Fruit fly (Drosophila melanogaster): ENCODE results near the gene CG8159.
A peak's percentile ranks its signal among the peaks of the same experiment; 100 is the strongest.

Gene CG8159

DNA sequence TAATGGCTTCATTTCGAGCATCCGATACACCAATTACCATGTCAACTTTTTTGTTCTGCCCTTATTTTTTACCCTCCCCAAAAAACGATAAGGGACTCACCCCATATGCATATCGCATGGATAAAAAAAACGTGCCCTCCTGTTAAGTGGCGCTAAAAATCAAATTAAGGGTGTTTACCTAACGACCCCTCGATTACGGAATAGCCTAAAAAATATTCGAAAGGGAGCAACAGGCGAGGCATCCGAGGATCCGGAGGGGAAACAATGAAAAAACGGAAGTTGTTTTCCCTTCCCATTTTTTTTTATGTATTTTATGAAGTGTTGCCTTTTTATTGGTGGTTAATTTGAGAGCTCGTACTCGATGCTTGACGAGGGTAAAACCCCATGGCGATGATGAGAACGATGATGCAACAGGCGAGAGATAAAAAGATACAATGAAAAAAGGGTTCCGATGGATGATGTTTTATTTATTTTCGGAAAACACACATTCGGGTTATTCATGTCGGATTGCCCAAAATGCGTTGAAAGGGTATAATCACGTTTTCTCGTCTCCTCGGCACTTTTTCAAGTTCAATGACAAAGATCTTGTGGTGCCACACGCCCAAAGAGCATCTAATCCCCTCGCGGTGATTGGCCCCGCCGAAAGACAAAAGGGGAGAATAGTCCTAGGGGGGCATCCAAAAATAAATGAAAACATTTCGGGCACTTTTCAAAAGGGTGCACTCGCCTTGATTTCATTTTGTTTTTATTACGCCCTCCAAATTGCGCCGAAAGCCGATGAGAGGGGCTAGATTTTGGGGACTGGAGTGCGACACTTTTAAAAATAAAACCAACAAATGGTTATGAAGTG is 42.1 kb upstream of the CG8159 start, which contains the start of gene CG44227:
Gene CG44227 (minus strand): TSS at position 849 of the 850 bp plus-strand sequence.
- no peak for TF ChIP-seq Vsx2 (GFP tag; optimal IDR thresholded peaks at IDR 0.05; ENCODE audit: partially characterized antibody)
- TF ChIP-seq tai (GFP tag; optimal IDR thresholded peaks at IDR 0.05), result no peak

DNA sequence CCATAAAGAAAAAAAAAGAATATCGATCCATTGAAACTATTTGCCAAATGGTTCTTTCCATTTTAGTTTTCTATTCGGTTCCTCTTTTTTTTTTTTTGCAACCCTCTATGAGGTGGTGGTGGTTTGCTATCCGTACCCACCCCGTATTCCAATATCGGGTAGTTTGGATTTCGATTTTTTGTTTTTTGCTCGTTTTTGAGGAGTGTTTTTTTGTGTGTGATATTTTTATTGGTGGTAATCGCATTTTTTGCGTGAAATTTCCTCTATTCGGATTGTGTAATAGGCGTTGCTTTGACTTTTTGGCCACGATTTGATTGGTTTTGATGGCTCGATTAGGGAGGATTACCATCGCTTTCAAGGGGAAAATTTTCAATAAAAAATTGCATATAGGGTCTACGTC is 40.2 kb upstream of the CG8159 start:
- TF ChIP-seq sage (GFP tag; optimal IDR thresholded peaks at IDR 0.05), result no peak
- no peak for TF ChIP-seq Jra (GFP tag; optimal IDR thresholded peaks at IDR 0.05)
- TF ChIP-seq GATAd (GFP tag; optimal IDR thresholded peaks at IDR 0.05), result no peak
- no peak for TF ChIP-seq Hr83 (GFP tag; optimal IDR thresholded peaks at IDR 0.05; ENCODE audit: poor library complexity, severe bottlenecking)
- no peak for TF ChIP-seq Hr78 (GFP tag; optimal IDR thresholded peaks at IDR 0.05)
- TF ChIP-seq Abd-B (GFP tag; optimal IDR thresholded peaks at IDR 0.05), result no peak
- no peak for TF ChIP-seq br (GFP tag; optimal IDR thresholded peaks at IDR 0.05)
- no peak for TF ChIP-seq Dfd (GFP tag; optimal IDR thresholded peaks at IDR 0.05)
- no peak for TF ChIP-seq pan (optimal IDR thresholded peaks at IDR 0.05)
- no peak for TF ChIP-seq CG9705 (GFP tag; optimal IDR thresholded peaks at IDR 0.05)
- no peak for TF ChIP-seq foxo (GFP tag; optimal IDR thresholded peaks at IDR 0.05)
- no peak for TF ChIP-seq tai (GFP tag; optimal IDR thresholded peaks at IDR 0.05)
- no peak for TF ChIP-seq Vsx2 (GFP tag; optimal IDR thresholded peaks at IDR 0.05; ENCODE audit: partially characterized antibody)
- no peak for TF ChIP-seq jim (GFP tag; optimal IDR thresholded peaks at IDR 0.05)
- no peak for TF ChIP-seq dl (GFP tag; optimal IDR thresholded peaks at IDR 0.05; ENCODE audit: insufficient read depth in 1 of 2, partially characterized antibody in 2 of 2)
- no peak for TF ChIP-seq CG32264 (GFP tag; optimal IDR thresholded peaks at IDR 0.05)
- TF ChIP-seq sv (GFP tag; optimal IDR thresholded peaks at IDR 0.05), result no peak
- no peak for TF ChIP-seq rgr (GFP tag; optimal IDR thresholded peaks at IDR 0.05)

DNA sequence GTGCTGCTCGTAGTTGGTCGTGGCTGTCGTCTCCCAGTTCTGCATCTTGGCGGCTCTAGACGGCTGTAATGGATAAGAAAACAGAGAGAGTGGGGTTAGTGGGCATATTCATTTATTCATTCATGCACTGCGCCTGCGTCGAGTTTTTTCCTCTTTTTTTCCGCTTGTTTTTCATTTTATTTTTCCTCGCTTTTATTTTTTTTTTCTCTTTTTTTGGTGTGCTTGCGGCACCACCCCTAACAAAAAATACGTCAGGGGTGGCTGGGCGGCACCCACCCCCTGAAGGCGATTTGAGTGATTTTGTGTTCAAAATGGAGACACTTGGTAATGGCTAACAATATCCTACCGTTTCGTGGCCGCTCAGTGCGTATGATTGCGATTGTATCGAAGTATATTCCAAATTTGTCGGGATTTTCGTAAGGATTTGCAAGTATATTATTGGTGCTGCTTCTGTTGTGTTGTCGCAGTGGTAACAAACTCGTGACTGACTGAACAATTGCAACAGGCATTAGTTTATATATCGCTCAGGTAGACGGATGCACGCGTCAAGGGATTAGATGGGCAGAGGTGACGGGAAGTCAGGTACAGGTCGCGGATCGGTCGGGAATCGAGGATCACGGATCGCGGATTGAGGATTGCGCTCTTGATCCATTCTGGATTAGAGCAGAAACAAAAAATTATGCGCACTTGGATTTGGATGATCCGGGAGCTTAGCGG is 32.4 kb upstream of the CG8159 start:
- TF ChIP-seq woc (GFP tag; optimal IDR thresholded peaks at IDR 0.05) (no peak), Sp1 (GFP tag; optimal IDR thresholded peaks at IDR 0.05) (peak; percentile 79), CrebA (GFP tag; optimal IDR thresholded peaks at IDR 0.05; ENCODE audit: borderline replicate concordance) (peak; percentile 39), jim (GFP tag; optimal IDR thresholded peaks at IDR 0.05) (no peak), Abd-B (GFP tag; optimal IDR thresholded peaks at IDR 0.05) (no peak), tai (GFP tag; optimal IDR thresholded peaks at IDR 0.05) (no peak)

DNA sequence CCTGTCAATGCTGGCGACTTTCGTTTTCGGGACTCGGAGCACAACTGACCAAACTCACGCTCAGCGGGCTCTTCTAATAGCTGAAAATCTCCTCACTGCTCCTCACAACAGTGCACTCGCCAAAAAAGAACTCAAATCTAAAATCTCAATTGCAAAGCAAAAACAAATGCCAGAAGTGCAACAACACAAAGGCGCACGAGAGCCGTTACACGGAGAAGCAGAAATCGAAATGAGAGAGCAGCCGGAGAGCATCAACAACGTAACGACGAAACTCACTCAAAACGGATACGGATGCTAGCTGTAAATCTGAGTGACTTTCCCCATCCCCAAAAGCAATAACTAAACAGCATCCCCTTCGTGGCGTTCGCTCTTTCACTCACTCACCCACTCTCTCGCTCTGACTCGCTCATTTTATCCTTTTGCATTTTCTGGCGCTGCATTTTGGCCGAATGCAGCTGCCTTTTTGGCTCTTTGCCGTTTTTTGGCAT is 28.8 kb upstream of the CG8159 start, which contains the start of gene hb:
Gene hb (minus strand): TSS at position 51 of the 488 bp plus-strand sequence.
- no peak for TF ChIP-seq Dif (GFP tag; optimal IDR thresholded peaks at IDR 0.05; ENCODE audit: partially characterized antibody)
- TF ChIP-seq Sp1 (GFP tag; optimal IDR thresholded peaks at IDR 0.05), result no peak
- no peak for TF ChIP-seq brk (GFP tag; optimal IDR thresholded peaks at IDR 0.05)
- no peak for TF ChIP-seq Vsx2 (GFP tag; optimal IDR thresholded peaks at IDR 0.05; ENCODE audit: partially characterized antibody)
- no peak for TF ChIP-seq foxo (GFP tag; optimal IDR thresholded peaks at IDR 0.05)
- no peak for TF ChIP-seq jim (GFP tag; optimal IDR thresholded peaks at IDR 0.05)
- TF ChIP-seq woc (GFP tag; optimal IDR thresholded peaks at IDR 0.05), result no peak
- TF ChIP-seq Abd-B (GFP tag; optimal IDR thresholded peaks at IDR 0.05), result no peak

DNA sequence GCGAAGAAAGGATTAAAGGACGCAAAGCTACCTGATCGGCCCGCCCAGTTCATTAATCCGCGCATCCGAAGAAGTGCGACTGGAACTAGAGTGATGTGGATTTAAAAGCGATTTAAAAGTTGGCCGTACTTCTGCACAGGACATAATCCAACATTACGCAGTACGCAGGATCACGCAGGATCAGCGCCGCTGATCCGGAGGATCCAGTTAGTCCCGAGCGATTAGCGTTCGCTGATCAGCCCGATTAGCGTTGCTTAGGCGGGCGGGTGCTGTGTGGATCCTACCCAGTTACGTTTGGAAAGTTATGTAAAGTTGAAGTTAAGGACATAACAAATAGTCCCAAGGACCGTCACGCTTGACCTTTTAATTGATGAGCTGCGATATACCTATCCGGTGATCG is 27.4 kb upstream of the CG8159 start:
- TF ChIP-seq usp (GFP tag; optimal IDR thresholded peaks at IDR 0.05) (no peak), tai (GFP tag; optimal IDR thresholded peaks at IDR 0.05) (no peak), CG9705 (GFP tag; optimal IDR thresholded peaks at IDR 0.05) (no peak), sv (GFP tag; optimal IDR thresholded peaks at IDR 0.05) (no peak), lola (GFP tag; optimal IDR thresholded peaks at IDR 0.05) (no peak)

DNA sequence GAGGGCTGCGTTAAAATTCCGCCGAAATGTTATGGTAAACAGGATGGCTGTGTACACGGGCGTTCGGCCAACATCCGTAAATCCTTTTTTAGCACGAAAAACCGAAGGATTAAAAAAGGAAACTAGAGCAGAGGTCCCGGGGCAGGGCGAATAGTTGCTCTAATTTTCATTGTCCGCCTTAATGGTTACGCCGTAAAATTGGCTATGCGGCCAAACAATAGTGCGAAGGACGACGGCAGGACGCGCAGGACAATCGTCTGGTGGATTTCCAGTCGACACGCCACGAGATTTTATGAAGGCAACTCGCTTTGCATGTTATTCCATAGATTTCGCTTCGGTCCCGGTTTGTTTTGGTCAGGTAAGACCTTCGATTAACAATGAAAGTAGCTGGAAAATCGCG is 26.0 kb upstream of the CG8159 start:
- TF ChIP-seq Hnf4 (GFP tag; optimal IDR thresholded peaks at IDR 0.05), result no peak
- no peak for TF ChIP-seq Vsx2 (GFP tag; optimal IDR thresholded peaks at IDR 0.05; ENCODE audit: partially characterized antibody)
- TF ChIP-seq CG9705 (GFP tag; optimal IDR thresholded peaks at IDR 0.05), result no peak
- no peak for TF ChIP-seq Myc (optimal IDR thresholded peaks at IDR 0.05)
